Worm (Caenorhabditis elegans): ENCODE measurements around the gene nasp-2.
A peak's percentile ranks its signal among the peaks of the same experiment; 100 is the strongest.

The nasp-2 gene

ce11 chrV:13298706-13299105 lies 13.4 kb downstream of the nasp-2 start:
- TF ChIP-seq hlh-1 (tag; optimal IDR thresholded peaks at IDR 0.05) (no peak), ces-1 (GFP tag; optimal IDR thresholded peaks at IDR 0.05) (no peak), ceh-83 (GFP tag; optimal IDR thresholded peaks at IDR 0.05) (no peak), mab-5 (tag; optimal IDR thresholded peaks at IDR 0.05) (no peak), ham-2 (GFP tag; optimal IDR thresholded peaks at IDR 0.05) (no peak), lin-13 (tag; optimal IDR thresholded peaks at IDR 0.05) (no peak), bed-3 (GFP tag; optimal IDR thresholded peaks at IDR 0.05) (no peak), unc-62 (GFP tag; optimal IDR thresholded peaks at IDR 0.05) (no peak)

- TF ChIP-seq nhr-12 (tag; optimal IDR thresholded peaks at IDR 0.05) (no peak), pha-4 (tag; optimal IDR thresholded peaks at IDR 0.05) (no peak), nhr-237 (tag; optimal IDR thresholded peaks at IDR 0.05) (no peak), ceh-83 (GFP tag; optimal IDR thresholded peaks at IDR 0.05) (no peak), nhr-28 (tag; optimal IDR thresholded peaks at IDR 0.05) (no peak), mab-5 (tag; optimal IDR thresholded peaks at IDR 0.05) (no peak), hlh-1 (tag; optimal IDR thresholded peaks at IDR 0.05) (no peak), nhr-2 (tag; optimal IDR thresholded peaks at IDR 0.05) (no peak), ceh-39 (tag; optimal IDR thresholded peaks at IDR 0.05) (no peak), nhr-76 (tag; optimal IDR thresholded peaks at IDR 0.05) (no peak), sptf-1 (tag; optimal IDR thresholded peaks at IDR 0.05) (no peak), elt-1 (tag; optimal IDR thresholded peaks at IDR 0.05; ENCODE audit: borderline replicate concordance, insufficient read depth) (no peak), ztf-11 (tag; optimal IDR thresholded peaks at IDR 0.05) (no peak)
These were observed 14.8 kb downstream of the nasp-2 start, which contains the start of gene C26E1.1 for ce11 chrV:13297220-13297619. C26E1.1 (plus strand) TSS chrV:13297520.

- TF ChIP-seq unc-39 (tag; optimal IDR thresholded peaks at IDR 0.05): no peak
- TF ChIP-seq hlh-1 (tag; optimal IDR thresholded peaks at IDR 0.05): peak; percentile 47
These were observed 16.2 kb downstream of the nasp-2 start, which contains the start of gene uig-1 for ce11 chrV:13295859-13296258. uig-1 (minus strand) TSS chrV:13295978.

ce11 chrV:13294507-13294906 lies 17.6 kb downstream of the nasp-2 start:
- peak; percentile 96 for TF ChIP-seq ces-1 (GFP tag; optimal IDR thresholded peaks at IDR 0.05)
- no peak for TF ChIP-seq snpc-4 (tag; optimal IDR thresholded peaks at IDR 0.05)
- TF ChIP-seq unc-39 (tag; optimal IDR thresholded peaks at IDR 0.05): no peak
- no peak for TF ChIP-seq hlh-1 (tag; optimal IDR thresholded peaks at IDR 0.05)

- TF ChIP-seq unc-62 (GFP tag; optimal IDR thresholded peaks at IDR 0.05) (no peak), unc-120 (tag; optimal IDR thresholded peaks at IDR 0.05; ENCODE audit: poor library complexity, severe bottlenecking) (peak; percentile 21), nhr-12 (tag; optimal IDR thresholded peaks at IDR 0.05) (no peak), ceh-39 (tag; optimal IDR thresholded peaks at IDR 0.05) (no peak), hlh-1 (tag; optimal IDR thresholded peaks at IDR 0.05) (peak; percentile 7)
These were observed 23.2 kb downstream of the nasp-2 start for ce11 chrV:13288881-13289280.

ce11 chrV:13286525-13286924 lies 25.5 kb downstream of the nasp-2 start:
- TF ChIP-seq ceh-83 (GFP tag; optimal IDR thresholded peaks at IDR 0.05) (no peak), ces-1 (GFP tag; optimal IDR thresholded peaks at IDR 0.05) (no peak), elt-1 (tag; optimal IDR thresholded peaks at IDR 0.05; ENCODE audit: borderline replicate concordance, insufficient read depth) (no peak), sptf-1 (tag; optimal IDR thresholded peaks at IDR 0.05) (no peak)

- TF ChIP-seq unc-62 (GFP tag; optimal IDR thresholded peaks at IDR 0.05): peak; percentile 59
- TF ChIP-seq sem-2 (GFP tag; optimal IDR thresholded peaks at IDR 0.05): no peak
These were observed 26.8 kb downstream of the nasp-2 start for ce11 chrV:13285284-13285683.

- TF ChIP-seq ces-1 (GFP tag; optimal IDR thresholded peaks at IDR 0.05) (peak; percentile 71), lin-32 (GFP tag; optimal IDR thresholded peaks at IDR 0.05) (no peak)
These were observed 29.1 kb downstream of the nasp-2 start for ce11 chrV:13282958-13283357.

ce11 chrV:13280382-13280781 lies 31.7 kb downstream of the nasp-2 start:
- TF ChIP-seq ces-1 (GFP tag; optimal IDR thresholded peaks at IDR 0.05) (no peak), unc-62 (GFP tag; optimal IDR thresholded peaks at IDR 0.05) (no peak), ceh-43 (GFP tag; optimal IDR thresholded peaks at IDR 0.05) (no peak), mls-2 (tag; optimal IDR thresholded peaks at IDR 0.05) (no peak), mab-5 (tag; optimal IDR thresholded peaks at IDR 0.05) (no peak), sem-2 (GFP tag; optimal IDR thresholded peaks at IDR 0.05) (no peak), mep-1 (tag; optimal IDR thresholded peaks at IDR 0.05) (no peak), unc-39 (tag; optimal IDR thresholded peaks at IDR 0.05) (no peak), tbx-8 (GFP tag; optimal IDR thresholded peaks at IDR 0.05) (no peak), nhr-28 (tag; optimal IDR thresholded peaks at IDR 0.05) (no peak), cnd-1 (tag; optimal IDR thresholded peaks at IDR 0.05) (no peak), elt-1 (tag; optimal IDR thresholded peaks at IDR 0.05; ENCODE audit: borderline replicate concordance, insufficient read depth) (no peak), elt-3 (tag; optimal IDR thresholded peaks at IDR 0.05) (no peak), lin-32 (GFP tag; optimal IDR thresholded peaks at IDR 0.05) (no peak), pha-4 (tag; optimal IDR thresholded peaks at IDR 0.05) (no peak), zip-8 (tag; optimal IDR thresholded peaks at IDR 0.05) (no peak), nhr-76 (tag; optimal IDR thresholded peaks at IDR 0.05) (no peak), ham-2 (GFP tag; optimal IDR thresholded peaks at IDR 0.05) (no peak)

Data from whole organism, mixed stage, embryonic.